Worm (Caenorhabditis elegans): Measurements from ENCODE around the gene peli-1.

peli-1 gene

DNA sequence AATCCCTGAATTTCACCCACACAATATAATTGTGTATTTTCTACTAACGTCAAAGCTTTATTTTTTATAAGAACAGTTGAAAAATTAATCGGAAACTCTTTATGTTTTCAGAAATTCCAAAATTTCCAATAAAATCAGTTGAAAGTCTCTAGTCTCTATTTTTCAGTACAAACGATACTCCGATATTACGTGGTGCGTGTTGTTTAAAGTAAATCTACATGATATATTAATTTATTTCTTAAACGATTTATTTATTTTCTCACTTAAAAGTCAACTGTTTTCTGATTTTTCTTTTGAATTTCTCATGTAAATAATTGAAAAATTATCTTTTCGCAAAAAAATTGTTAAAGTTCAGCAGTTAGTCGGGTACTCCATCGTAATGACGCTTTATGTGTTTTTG, 6.6 kb downstream of the peli-1 start:
- TF ChIP-seq lsy-2 (tag; optimal IDR thresholded peaks at IDR 0.05) (peak in 1 of 2 experiments; percentile 9), C34F6.9 (tag; optimal IDR thresholded peaks at IDR 0.05) (peak; percentile 17), nhr-10 (tag; optimal IDR thresholded peaks at IDR 0.05) (no peak)

DNA sequence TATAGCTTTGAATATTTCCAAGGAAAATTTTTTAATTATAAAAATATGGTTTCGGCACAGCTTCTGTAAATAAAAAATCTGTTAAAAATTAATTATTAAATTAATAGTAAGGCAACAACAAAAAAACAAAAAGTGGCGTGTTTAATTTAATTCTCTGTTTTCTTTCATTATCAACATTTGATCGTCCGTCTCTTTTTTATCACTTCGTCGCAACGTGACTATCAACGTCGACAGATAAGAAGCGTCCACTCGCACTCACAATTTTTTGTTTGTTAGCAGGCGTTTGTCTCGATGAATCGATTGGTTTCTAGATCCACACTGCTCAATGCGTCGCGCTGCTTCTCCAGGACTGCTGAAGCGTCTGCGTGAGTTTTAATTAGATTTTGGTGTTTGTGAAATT, 7.0 kb downstream of the peli-1 start, which contains the start of gene gcst-1:
gcst-1 (plus strand) TSS at position 277 of the 400 bp plus-strand sequence.
- no peak for TF ChIP-seq nhr-77 (tag; optimal IDR thresholded peaks at IDR 0.05)
- no peak for TF ChIP-seq peb-1 (tag; optimal IDR thresholded peaks at IDR 0.05)
- TF ChIP-seq mdl-1 (tag; optimal IDR thresholded peaks at IDR 0.05) = peak in 1 of 2 experiments; percentile 12
- TF ChIP-seq ZK546.5 (tag; optimal IDR thresholded peaks at IDR 0.05) = no peak
- TF ChIP-seq F13H6.1 (tag; optimal IDR thresholded peaks at IDR 0.05) = no peak
- no peak for TF ChIP-seq Y55F3AM.14 (GFP tag; optimal IDR thresholded peaks at IDR 0.05)
- no peak for TF ChIP-seq nhr-11 (tag; optimal IDR thresholded peaks at IDR 0.05)
- TF ChIP-seq nhr-21 (tag; optimal IDR thresholded peaks at IDR 0.05) = no peak
- no peak for TF ChIP-seq nhr-237 (tag; optimal IDR thresholded peaks at IDR 0.05)
- no peak for TF ChIP-seq nhr-6 (tag; optimal IDR thresholded peaks at IDR 0.05)
- TF ChIP-seq nhr-129 (tag; optimal IDR thresholded peaks at IDR 0.05) = no peak
- TF ChIP-seq crh-2 (tag; optimal IDR thresholded peaks at IDR 0.05) = peak; percentile 18
- no peak for TF ChIP-seq lin-13 (GFP tag; optimal IDR thresholded peaks at IDR 0.05)
- peak; percentile 78 for TF ChIP-seq fos-1 (tag; optimal IDR thresholded peaks at IDR 0.05)
- no peak for TF ChIP-seq dmd-4 (tag; optimal IDR thresholded peaks at IDR 0.05)
- peak; percentile 50 for TF ChIP-seq sma-9 (GFP tag; optimal IDR thresholded peaks at IDR 0.05)
- no peak for TF ChIP-seq sma-9 (tag; optimal IDR thresholded peaks at IDR 0.05)
- TF ChIP-seq ztf-11 (tag; optimal IDR thresholded peaks at IDR 0.05) = no peak
- TF ChIP-seq sma-3 (GFP tag; optimal IDR thresholded peaks at IDR 0.05) = no peak
- no peak for TF ChIP-seq mab-5 (tag; optimal IDR thresholded peaks at IDR 0.05)
- TF ChIP-seq lsy-2 (tag; optimal IDR thresholded peaks at IDR 0.05) = no peak
- TF ChIP-seq blmp-1 (tag; optimal IDR thresholded peaks at IDR 0.05; ENCODE audit: insufficient read depth) = no peak
- no peak for TF ChIP-seq C34F6.9 (tag; optimal IDR thresholded peaks at IDR 0.05)
- no peak for TF ChIP-seq snpc-4 (tag; optimal IDR thresholded peaks at IDR 0.05)

DNA sequence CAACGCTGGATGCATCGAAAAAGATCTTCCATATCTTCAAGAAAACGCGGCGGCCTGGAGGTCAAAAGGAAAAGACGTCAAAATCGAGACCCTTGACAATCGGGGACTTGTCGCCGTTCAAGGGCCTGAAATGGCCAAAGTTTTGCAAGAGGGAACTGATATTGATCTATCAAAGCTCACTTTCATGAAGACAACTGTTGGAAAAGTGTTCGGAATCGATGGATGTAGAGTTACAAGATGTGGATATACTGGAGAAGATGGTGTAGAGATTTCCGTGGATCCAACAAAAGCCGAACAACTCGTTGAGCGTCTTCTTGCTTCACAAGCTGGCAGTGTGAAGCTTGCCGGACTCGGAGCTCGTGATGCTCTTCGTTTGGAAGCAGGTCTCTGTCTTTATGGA, 7.9 kb downstream of the peli-1 start:
- TF ChIP-seq alr-1 (tag; optimal IDR thresholded peaks at IDR 0.05) (no peak), skn-1 (tag; optimal IDR thresholded peaks at IDR 0.05) (no peak), lin-13 (GFP tag; optimal IDR thresholded peaks at IDR 0.05) (no peak), nhr-77 (tag; optimal IDR thresholded peaks at IDR 0.05) (no peak), elt-3 (tag; optimal IDR thresholded peaks at IDR 0.05) (no peak), dmd-4 (tag; optimal IDR thresholded peaks at IDR 0.05) (no peak), ztf-4 (tag; optimal IDR thresholded peaks at IDR 0.05) (no peak), nhr-23 (tag; optimal IDR thresholded peaks at IDR 0.05) (no peak), lin-11 (tag; optimal IDR thresholded peaks at IDR 0.05) (no peak), unc-62 (GFP tag; optimal IDR thresholded peaks at IDR 0.05) (no peak), nhr-10 (tag; optimal IDR thresholded peaks at IDR 0.05) (no peak), Y55F3AM.14 (GFP tag; optimal IDR thresholded peaks at IDR 0.05) (no peak), lsy-2 (tag; optimal IDR thresholded peaks at IDR 0.05) (no peak)

DNA sequence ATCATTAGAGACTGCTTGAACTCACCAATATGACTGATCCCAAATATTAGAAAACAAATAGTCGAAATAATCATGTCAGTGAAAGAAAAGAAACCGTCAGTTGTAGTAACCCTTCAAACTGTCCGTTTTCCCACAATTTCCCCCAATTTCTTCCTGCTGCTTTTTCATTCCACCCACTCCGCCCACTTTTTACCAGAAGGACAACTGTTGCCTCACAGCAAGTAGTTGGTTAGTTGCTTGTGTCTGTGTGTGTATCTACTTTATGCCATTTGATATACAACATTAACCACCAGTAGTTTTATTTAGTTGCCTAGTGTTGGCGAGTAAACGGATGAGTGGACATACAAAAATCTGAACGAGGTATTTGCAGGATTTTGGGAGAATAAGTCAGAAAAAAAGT, 10.9 kb downstream of the peli-1 start, which contains the start of gene K09H11.9:
K09H11.9 (minus strand) TSS at position 101 of the 400 bp plus-strand sequence.
- no peak for TF ChIP-seq nhr-237 (tag; optimal IDR thresholded peaks at IDR 0.05)
- TF ChIP-seq elt-3 (tag; optimal IDR thresholded peaks at IDR 0.05) = no peak
- no peak for TF ChIP-seq zag-1 (tag; optimal IDR thresholded peaks at IDR 0.05)
- no peak for TF ChIP-seq unc-62 (GFP tag; optimal IDR thresholded peaks at IDR 0.05)
- no peak for TF ChIP-seq lin-11 (tag; optimal IDR thresholded peaks at IDR 0.05)
- no peak for TF ChIP-seq ztf-4 (tag; optimal IDR thresholded peaks at IDR 0.05)
- no peak for TF ChIP-seq snpc-4 (tag; optimal IDR thresholded peaks at IDR 0.05)
- no peak for TF ChIP-seq dmd-4 (tag; optimal IDR thresholded peaks at IDR 0.05)
- TF ChIP-seq nhr-10 (tag; optimal IDR thresholded peaks at IDR 0.05) = no peak
- TF ChIP-seq unc-39 (tag; optimal IDR thresholded peaks at IDR 0.05) = no peak
- no peak for TF ChIP-seq egl-27 (tag; optimal IDR thresholded peaks at IDR 0.05)
- no peak for TF ChIP-seq lin-13 (GFP tag; optimal IDR thresholded peaks at IDR 0.05)
- TF ChIP-seq mbf-1 (tag; optimal IDR thresholded peaks at IDR 0.05) = no peak
- no peak for TF ChIP-seq gmeb-1 (tag; optimal IDR thresholded peaks at IDR 0.05)
- no peak for TF ChIP-seq sma-9 (GFP tag; optimal IDR thresholded peaks at IDR 0.05)
- no peak for TF ChIP-seq sma-9 (tag; optimal IDR thresholded peaks at IDR 0.05)
- no peak for TF ChIP-seq nhr-77 (tag; optimal IDR thresholded peaks at IDR 0.05)
- no peak for TF ChIP-seq nhr-129 (tag; optimal IDR thresholded peaks at IDR 0.05)
- TF ChIP-seq ztf-1 (GFP tag; conservative IDR thresholded peaks at IDR 0.05) = no peak
- no peak for TF ChIP-seq mab-5 (tag; optimal IDR thresholded peaks at IDR 0.05)
- TF ChIP-seq lsy-2 (tag; optimal IDR thresholded peaks at IDR 0.05) = no peak
